Worm (Caenorhabditis elegans): Measurements from ENCODE around the gene alh-9.
A peak's percentile ranks its signal among the peaks of the same experiment; 100 is the strongest.

DNA sequence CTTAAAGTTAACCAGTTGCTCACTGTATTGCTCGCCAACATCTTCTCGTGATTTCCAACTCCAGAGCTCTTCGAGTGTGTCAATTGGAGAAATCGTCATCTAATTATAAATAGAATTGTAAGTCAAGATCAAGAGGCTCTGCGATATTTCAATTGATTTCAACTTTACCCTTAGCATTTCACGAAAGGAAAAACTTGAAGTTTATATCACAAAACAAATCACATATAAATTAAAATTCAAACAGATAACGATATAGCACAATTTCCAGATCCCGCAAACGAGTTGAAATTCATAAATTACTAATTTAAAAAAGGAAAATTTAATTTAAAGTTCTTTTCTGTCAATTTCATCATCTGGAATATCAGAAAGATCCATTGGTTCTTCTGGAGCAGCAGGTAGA is 12.6 kb downstream of the alh-9 start, which contains the start of gene eng-1:
- no peak for TF ChIP-seq ZK546.5 (tag; optimal IDR thresholded peaks at IDR 0.05)
- no peak for TF ChIP-seq pha-4 (GFP tag; IDR thresholded peaks at IDR 0.05)
- TF ChIP-seq pha-4 (tag; optimal IDR thresholded peaks at IDR 0.05), result no peak
- TF ChIP-seq hlh-30 (tag; optimal IDR thresholded peaks at IDR 0.05; ENCODE audit: insufficient read depth), result no peak
- TF ChIP-seq lin-39 (tag; optimal IDR thresholded peaks at IDR 0.05), result no peak
- no peak for TF ChIP-seq fos-1 (tag; optimal IDR thresholded peaks at IDR 0.05)
- no peak for TF ChIP-seq mdl-1 (tag; optimal IDR thresholded peaks at IDR 0.05)
- no peak for TF ChIP-seq lin-15B (tag; optimal IDR thresholded peaks at IDR 0.05)
- no peak for TF ChIP-seq F49E8.2 (tag; optimal IDR thresholded peaks at IDR 0.05; ENCODE audit: borderline replicate concordance)
- TF ChIP-seq lsy-2 (tag; optimal IDR thresholded peaks at IDR 0.05), result no peak
- no peak for TF ChIP-seq attf-4 (tag; optimal IDR thresholded peaks at IDR 0.05)
- TF ChIP-seq R02D3.7 (tag; optimal IDR thresholded peaks at IDR 0.05), result no peak
- TF ChIP-seq aha-1 (tag), result peak; percentile 58
- TF ChIP-seq dpl-1 (GFP tag; optimal IDR thresholded peaks at IDR 0.05), result no peak
- no peak for TF ChIP-seq dmd-9 (GFP tag; IDR thresholded peaks at IDR 0.05)

All from whole organism, L4 larva.